Worm (Caenorhabditis elegans) whole organism, L3 larva: Measurements from ENCODE around the gene T03G6.1.

Experiments used
- ZK546.5 ChIP-seq: sonication (generic microtip); optimal IDR thresholded peaks from 2 replicates; lab custom pipeline; 2017; ENCODE audit warnings: missing biosample characterization, missing genetic modification characterization
- ama-1 ChIP-seq: fragments of 150-350 bp; optimal IDR thresholded peaks from 2 replicates; lab custom pipeline; 2018
- ceh-16 ChIP-seq: sonication (generic microtip); optimal IDR thresholded peaks from 2 replicates; lab custom pipeline; 2017; ENCODE audit warnings: missing biosample characterization, missing genetic modification characterization
- ceh-28 ChIP-seq: fragments of 150-350 bp; optimal IDR thresholded peaks from 2 replicates; lab custom pipeline; 2014; ENCODE audit warnings: missing biosample characterization, missing genetic modification reagents, missing genetic modification characterization
- ceh-82 ChIP-seq: fragments of 150-350 bp; optimal IDR thresholded peaks from 2 replicates; lab custom pipeline; 2014; ENCODE audit warnings: missing biosample characterization, missing genetic modification characterization
- ceh-9 ChIP-seq: sonication (generic microtip); optimal IDR thresholded peaks from 2 replicates; lab custom pipeline; 2018; ENCODE audit warnings: missing biosample characterization, missing genetic modification characterization
- daf-12 ChIP-seq: fragments of 150-350 bp; optimal IDR thresholded peaks from 2 replicates; lab custom pipeline; 2014; ENCODE audit warnings: missing biosample characterization, missing genetic modification reagents, missing genetic modification characterization
- egl-27 ChIP-seq: sonication (generic microtip); optimal IDR thresholded peaks from 4 replicates; lab custom pipeline; 2017; ENCODE audit warnings: missing biosample characterization, missing genetic modification reagents, missing genetic modification characterization
- egl-5 ChIP-seq: fragments of 150-350 bp; optimal IDR thresholded peaks from 2 replicates; lab custom pipeline; 2017; ENCODE audit warnings: missing biosample characterization, missing genetic modification reagents, missing genetic modification characterization, inconsistent platforms
- elt-1 ChIP-seq: fragments of 150-350 bp; optimal IDR thresholded peaks from 2 replicates; lab custom pipeline; 2014; ENCODE audit warnings: missing biosample characterization, missing genetic modification characterization
- elt-2 ChIP-seq: sonication (generic microtip); optimal IDR thresholded peaks from 2 replicates; lab custom pipeline; 2016; ENCODE audit warnings: missing genetic modification reagents, mild to moderate bottlenecking, missing genetic modification characterization, missing compliant biosample characterization
- elt-3 ChIP-seq, 3 experiments: fragments of 150-350 bp in 1 of 3; sonication (generic microtip) in 2 of 3; optimal IDR thresholded peaks; 2 replicates in 2 of 3; 4 replicates in 1 of 3; lab custom pipeline; 2014 to 2017; ENCODE audit warnings: missing biosample characterization in 3 of 3, missing genetic modification characterization in 3 of 3
- eor-1 ChIP-seq, 2 experiments: fragments of 150-350 bp; optimal IDR thresholded peaks; 2 replicates each; lab custom pipeline; 2014 to 2018; ENCODE audit warnings: missing biosample characterization in 2 of 2, missing genetic modification characterization in 2 of 2
- fkh-10 ChIP-seq: sonication (generic microtip); optimal IDR thresholded peaks from 2 replicates; lab custom pipeline; 2017; ENCODE audit warnings: missing biosample characterization, missing genetic modification reagents, missing genetic modification characterization
- fkh-2 ChIP-seq: fragments of 150-350 bp; optimal IDR thresholded peaks from 2 replicates; lab custom pipeline; 2014; ENCODE audit warnings: missing biosample characterization, missing genetic modification reagents, missing genetic modification characterization
- jun-1 ChIP-seq: fragments of 150-350 bp; optimal IDR thresholded peaks from 2 replicates; lab custom pipeline; 2014; ENCODE audit warnings: missing biosample characterization, missing genetic modification reagents, missing genetic modification characterization
- lin-15B ChIP-seq: fragments of 150-350 bp; optimal IDR thresholded peaks from 2 replicates; lab custom pipeline; 2014; ENCODE audit warnings: missing biosample characterization, missing genetic modification characterization
- lin-39 ChIP-seq: fragments of 150-350 bp; optimal IDR thresholded peaks from 2 replicates; lab custom pipeline; 2018; ENCODE audit warnings: missing biosample characterization, missing genetic modification reagents, missing genetic modification characterization
- lsy-12 ChIP-seq: sonication (generic microtip); optimal IDR thresholded peaks from 2 replicates; lab custom pipeline; 2016; ENCODE audit warnings: mild to moderate bottlenecking, missing genetic modification characterization, missing compliant biosample characterization
- mdl-1 ChIP-seq: fragments of 150-350 bp; optimal IDR thresholded peaks from 2 replicates; lab custom pipeline; 2014; ENCODE audit warnings: missing biosample characterization, missing genetic modification characterization
- nfya-1 ChIP-seq: sonication (generic microtip); optimal IDR thresholded peaks from 2 replicates; lab custom pipeline; 2017; ENCODE audit warnings: missing genetic modification characterization, mild to moderate bottlenecking, missing compliant biosample characterization, antibody characterized with exemption, moderate library complexity; ENCODE audit not compliant: insufficient read depth
- nhr-11 ChIP-seq: fragments of 150-350 bp; optimal IDR thresholded peaks from 2 replicates; lab custom pipeline; 2014; ENCODE audit warnings: missing biosample characterization, missing genetic modification characterization
- nhr-12 ChIP-seq: fragments of 150-350 bp; optimal IDR thresholded peaks from 2 replicates; lab custom pipeline; 2014; ENCODE audit warnings: missing biosample characterization, missing genetic modification characterization
- nhr-23 ChIP-seq: fragments of 150-350 bp; optimal IDR thresholded peaks from 2 replicates; lab custom pipeline; 2014; ENCODE audit warnings: missing biosample characterization, missing genetic modification reagents, missing genetic modification characterization
- nhr-237 ChIP-seq: fragments of 150-350 bp; optimal IDR thresholded peaks from 2 replicates; lab custom pipeline; 2014; ENCODE audit warnings: missing biosample characterization, missing genetic modification characterization
- nhr-25 ChIP-seq: sonication (generic microtip); optimal IDR thresholded peaks from 2 replicates; lab custom pipeline; 2017; ENCODE audit warnings: missing biosample characterization, missing genetic modification characterization
- nhr-43 ChIP-seq: sonication (generic microtip); optimal IDR thresholded peaks from 2 replicates; lab custom pipeline; 2016; ENCODE audit warnings: mild to moderate bottlenecking, missing genetic modification characterization, missing compliant biosample characterization; ENCODE audit not compliant: poor library complexity, severe bottlenecking
- nhr-67 ChIP-seq: fragments of 150-350 bp; optimal IDR thresholded peaks from 2 replicates; lab custom pipeline; 2014; ENCODE audit warnings: missing biosample characterization, missing genetic modification characterization
- nhr-76 ChIP-seq: fragments of 150-350 bp; sonication (generic microtip); optimal IDR thresholded peaks from 5 replicates; lab custom pipeline; 2014; ENCODE audit warnings: missing biosample characterization, missing genetic modification characterization
- nhr-77 ChIP-seq: fragments of 150-350 bp; optimal IDR thresholded peaks from 2 replicates; lab custom pipeline; 2014; ENCODE audit warnings: missing biosample characterization, missing genetic modification characterization
- pha-4 ChIP-seq: fragments of 150-350 bp; optimal IDR thresholded peaks from 2 replicates; lab custom pipeline; 2014; ENCODE audit warnings: missing biosample characterization, missing genetic modification reagents, missing genetic modification characterization
- sea-2 ChIP-seq: fragments of 150-350 bp; sonication (generic microtip); optimal IDR thresholded peaks from 4 replicates; lab custom pipeline; 2014; ENCODE audit warnings: missing biosample characterization, missing genetic modification reagents, missing genetic modification characterization
- tbx-2 ChIP-seq: sonication (generic microtip); optimal IDR thresholded peaks from 2 replicates; lab custom pipeline; 2016; ENCODE audit warnings: mild to moderate bottlenecking, missing genetic modification characterization, missing compliant biosample characterization
- zag-1 ChIP-seq: fragments of 150-350 bp; optimal IDR thresholded peaks from 2 replicates; lab custom pipeline; 2014; ENCODE audit warnings: missing biosample characterization, missing genetic modification characterization
- ztf-11 ChIP-seq: fragments of 150-350 bp; optimal IDR thresholded peaks from 2 replicates; lab custom pipeline; 2014; ENCODE audit warnings: missing biosample characterization, missing genetic modification characterization
- ztf-4 ChIP-seq: fragments of 150-350 bp; optimal IDR thresholded peaks from 2 replicates; lab custom pipeline; 2014; ENCODE audit warnings: missing biosample characterization, missing genetic modification characterization

T03G6.1 gene

DNA sequence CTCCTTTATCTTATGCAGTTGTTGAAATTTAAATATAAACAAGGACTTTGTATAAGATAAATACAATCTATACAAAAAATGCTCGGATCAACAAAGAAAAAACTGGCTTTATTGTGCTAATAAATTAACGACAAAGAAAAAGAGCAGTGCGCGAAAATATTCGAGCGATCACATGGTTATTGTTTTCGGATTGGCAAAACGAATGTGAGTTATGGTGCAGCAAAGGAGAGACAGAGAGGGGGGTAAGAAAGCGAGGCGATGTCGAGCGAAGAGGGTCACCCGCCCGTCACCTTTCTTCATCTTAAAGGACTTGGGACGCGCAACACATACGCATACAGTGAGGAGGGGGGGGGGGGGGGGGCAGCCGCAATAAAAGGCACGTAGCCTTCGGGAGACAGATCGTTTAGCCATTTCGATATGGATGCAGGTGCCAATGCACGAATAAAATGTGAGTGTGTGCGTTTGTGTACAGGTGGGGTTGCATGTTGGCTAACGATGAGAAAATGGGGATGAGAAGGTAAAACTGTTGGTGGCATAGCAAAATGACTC, 24.8 kb upstream of the T03G6.1 start:
- TF ChIP-seq fkh-10 (GFP tag; lab: Kevin White, UChicago) (no peak), nhr-76 (tag; lab: Kevin White, UChicago) (no peak), ceh-9 (tag; lab: Kevin White, UChicago) (no peak), lin-39 (tag; lab: Kevin White, UChicago) (no peak), nhr-67 (tag; lab: Kevin White, UChicago) (no peak), nhr-77 (tag; lab: Kevin White, UChicago) (no peak), ceh-16 (tag; lab: Kevin White, UChicago) (no peak), pha-4 (tag; lab: Kevin White, UChicago) (peak; percentile 16), eor-1 (tag; optimal IDR thresholded peaks at IDR 0.05; lab: Kevin White, UChicago) (no peak)
- TF ChIP-seq, all 47 proteins: peak for 1

DNA sequence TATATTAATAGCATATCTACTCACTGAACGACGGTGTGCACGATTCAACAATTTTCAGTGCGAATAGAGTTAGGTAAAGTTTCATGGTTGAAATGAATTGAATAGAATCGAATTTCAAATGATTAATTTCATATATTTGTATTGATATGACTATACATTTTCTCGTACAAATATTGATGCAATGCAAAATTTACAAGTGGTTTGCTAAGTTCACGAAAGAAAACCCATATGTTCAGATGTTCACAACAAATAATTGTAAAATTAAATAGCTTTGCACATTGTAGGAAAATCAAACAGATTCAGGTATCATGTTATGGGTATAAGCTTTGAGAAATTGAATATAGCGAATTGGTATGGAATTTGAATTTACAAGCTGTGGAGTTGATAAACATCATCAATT, 22.4 kb upstream of the T03G6.1 start, which contains the start of gene H01M10.2:
Gene H01M10.2 (minus strand): TSS at position 101 of the 400 bp plus-strand sequence.
- TF ChIP-seq ZK546.5 (tag; lab: Kevin White, UChicago) (no peak), zag-1 (tag; lab: Kevin White, UChicago) (no peak), ztf-4 (tag; lab: Kevin White, UChicago) (no peak), mdl-1 (no peak), fkh-10 (GFP tag; lab: Kevin White, UChicago) (no peak), ceh-16 (tag; lab: Kevin White, UChicago) (no peak), nhr-11 (no peak), lin-15B (tag; lab: Kevin White, UChicago) (no peak), nhr-25 (no peak), fkh-2 (tag; lab: Kevin White, UChicago) (no peak), ceh-28 (tag; lab: Kevin White, UChicago) (no peak), elt-3 (tag; optimal IDR thresholded peaks at IDR 0.05; lab: Kevin White, UChicago) (no peak), nfya-1 (tag; lab: Kevin White, UChicago) (no peak), jun-1 (no peak), nhr-76 (tag; lab: Kevin White, UChicago) (no peak), nhr-237 (tag; lab: Kevin White, UChicago) (no peak), ztf-11 (no peak), lin-39 (tag; lab: Kevin White, UChicago) (no peak), elt-2 (tag; lab: Kevin White, UChicago) (no peak)

DNA sequence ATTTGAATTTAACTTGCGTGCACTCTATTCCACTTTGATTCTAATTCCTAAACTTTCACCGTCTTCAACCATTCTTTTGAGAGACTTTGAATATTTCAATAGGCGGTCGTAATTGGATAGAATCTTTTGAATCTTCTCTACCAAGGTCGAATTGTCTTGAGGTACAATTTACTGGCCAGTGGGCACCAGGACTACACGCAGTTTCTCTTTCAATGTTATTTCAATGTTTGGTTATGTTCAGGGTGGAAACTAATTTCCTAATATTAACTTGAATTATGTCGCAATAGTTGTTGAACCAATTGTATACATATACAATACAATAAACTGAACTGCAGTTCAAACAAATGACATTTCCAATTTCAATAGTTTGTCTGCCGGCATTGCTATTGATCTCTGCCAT, 20.0 kb upstream of the T03G6.1 start:
- TF ChIP-seq pha-4 (tag; lab: Kevin White, UChicago) (no peak), egl-27 (tag; lab: Kevin White, UChicago) (no peak), nhr-25 (peak; percentile 66), daf-12 (tag; lab: Kevin White, UChicago) (no peak)
- TF ChIP-seq, all 47 proteins: peak for 1

DNA sequence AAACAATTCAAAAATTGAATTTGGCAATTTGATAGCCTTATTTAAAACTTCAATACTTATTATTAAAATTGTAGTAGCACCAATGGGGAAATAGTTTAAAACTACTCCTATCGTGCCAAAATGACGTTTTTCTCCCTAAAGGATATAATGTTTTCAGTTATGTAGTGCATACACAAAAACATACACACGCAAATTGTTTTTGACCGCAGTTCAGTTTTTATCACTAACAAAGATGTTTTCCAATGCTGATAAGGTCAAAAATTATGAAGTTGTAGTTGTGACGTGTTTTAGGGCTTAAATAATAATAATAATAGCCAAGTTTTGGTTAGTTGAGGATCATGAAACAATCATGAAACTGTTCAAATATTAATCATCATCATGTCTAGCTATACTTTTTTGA, 18.0 kb upstream of the T03G6.1 start:
- peak; percentile 18 for TF ChIP-seq elt-2 (tag; lab: Kevin White, UChicago)
- no peak for TF ChIP-seq lsy-12 (tag; lab: Kevin White, UChicago)
- no peak for TF ChIP-seq nhr-43 (tag; lab: Kevin White, UChicago)

DNA sequence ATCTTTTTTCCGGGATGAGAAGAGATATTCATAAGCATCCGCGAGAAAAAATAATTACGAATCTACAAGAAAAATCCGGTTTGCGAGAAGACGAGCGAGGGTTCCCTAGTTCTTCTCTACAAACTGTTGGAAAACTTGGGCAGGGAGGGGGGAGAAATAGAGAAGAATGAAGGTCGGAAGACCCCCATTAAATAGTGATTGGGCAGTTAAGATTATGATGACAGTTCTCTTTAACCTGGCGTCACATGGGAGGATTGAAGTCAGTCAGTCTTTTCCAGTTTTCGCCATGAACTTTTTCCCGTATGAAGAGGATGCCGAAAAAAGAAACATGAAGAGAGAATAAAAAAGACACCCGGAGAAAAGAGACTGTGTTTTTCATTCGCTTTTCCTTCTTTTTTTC, 17.3 kb upstream of the T03G6.1 start:
- TF ChIP-seq elt-3 (tag; optimal IDR thresholded peaks at IDR 0.05; lab: Kevin White, UChicago): peak in 1 of 3 experiments; percentile 25
- TF ChIP-seq egl-5 (tag; lab: Kevin White, UChicago): peak; percentile 76
- TF ChIP-seq nhr-25: peak; percentile 86
- TF ChIP-seq ceh-82 (tag; lab: Kevin White, UChicago): no peak
- TF ChIP-seq fkh-2 (tag; lab: Kevin White, UChicago): no peak
- no peak for TF ChIP-seq pha-4 (tag; lab: Kevin White, UChicago)
- peak; percentile 67 for TF ChIP-seq ama-1 (lab: Kevin White, UChicago)
- no peak for TF ChIP-seq lin-15B (tag; lab: Kevin White, UChicago)
- no peak for TF ChIP-seq ceh-9 (tag; lab: Kevin White, UChicago)
- TF ChIP-seq tbx-2 (tag; lab: Kevin White, UChicago): peak; percentile 15
- peak; percentile 89 for TF ChIP-seq nhr-23 (tag; lab: Kevin White, UChicago)
- TF ChIP-seq nhr-43 (tag; lab: Kevin White, UChicago): peak; percentile 71
- TF ChIP-seq lsy-12 (tag; lab: Kevin White, UChicago): peak; percentile 15
- no peak for TF ChIP-seq nhr-76 (tag; lab: Kevin White, UChicago)
- no peak for TF ChIP-seq elt-1
- TF ChIP-seq nfya-1 (tag; lab: Kevin White, UChicago): peak; percentile 23
- TF ChIP-seq nhr-77 (tag; lab: Kevin White, UChicago): no peak
- TF ChIP-seq nhr-12 (tag; lab: Kevin White, UChicago): no peak
- peak; percentile 13 for TF ChIP-seq jun-1
- peak; percentile 1 for TF ChIP-seq mdl-1
- no peak for TF ChIP-seq lin-39 (tag; lab: Kevin White, UChicago)
- no peak for TF ChIP-seq sea-2 (GFP tag; lab: Kevin White, UChicago)
